Worm (Caenorhabditis elegans) whole organism, L2 larva: Measurements from ENCODE around the gene C06E4.2.

Experiments used
- R02D3.7 ChIP-seq: fragments of 150-350 bp; optimal IDR thresholded peaks from 2 replicates; lab custom pipeline; 2014; ENCODE audit warnings: missing biosample characterization, missing genetic modification characterization
- ZK546.5 ChIP-seq: sonication (generic microtip); optimal IDR thresholded peaks from 2 replicates; lab custom pipeline; 2017; ENCODE audit warnings: missing biosample characterization, missing genetic modification characterization
- dmd-4 ChIP-seq: sonication (generic microtip); optimal IDR thresholded peaks from 2 replicates; lab custom pipeline; 2017; ENCODE audit warnings: missing biosample characterization, missing genetic modification characterization
- gmeb-1 ChIP-seq: fragments of 150-350 bp; optimal IDR thresholded peaks from 2 replicates; lab custom pipeline; 2014; ENCODE audit warnings: missing biosample characterization, missing genetic modification characterization
- nhr-12 ChIP-seq: fragments of 150-350 bp; optimal IDR thresholded peaks from 2 replicates; lab custom pipeline; 2014; ENCODE audit warnings: missing biosample characterization, missing genetic modification characterization
- snpc-4 ChIP-seq: fragments of 150-350 bp; optimal IDR thresholded peaks from 2 replicates; lab custom pipeline; 2014; ENCODE audit warnings: missing biosample characterization, missing genetic modification characterization
- unc-62 ChIP-seq: fragments of 150-350 bp; optimal IDR thresholded peaks from 2 replicates; lab custom pipeline; 2014; ENCODE audit warnings: missing biosample characterization, missing genetic modification reagents, missing genetic modification characterization

ce11 chrIV:7230198-7230597 lies 46.6 kb upstream of the C06E4.2 start, which contains the start of gene cap-1:
- TF ChIP-seq snpc-4, result peak; percentile 44
- TF ChIP-seq unc-62 (GFP tag; lab: Kevin White, UChicago), result no peak
- no peak for TF ChIP-seq R02D3.7
- no peak for TF ChIP-seq dmd-4
- no peak for TF ChIP-seq nhr-12 (tag; lab: Kevin White, UChicago)
- no peak for TF ChIP-seq ZK546.5 (tag; lab: Kevin White, UChicago)
- TF ChIP-seq gmeb-1 (tag; lab: Kevin White, UChicago), result peak; percentile 55
